Fruit fly (Drosophila melanogaster): ENCODE data around the gene Usp47.

Gene Usp47

dm6 chr3L:5793967-5794366, 41.2 kb downstream of the Usp47 start, which contains the start of gene Bre1:
Gene Bre1 (minus strand): TSS chr3L:5794192.
- TF ChIP-seq bab1 (GFP tag; optimal IDR thresholded peaks at IDR 0.05) (peak; percentile 24), CG14711 (tag; optimal IDR thresholded peaks at IDR 0.05) (peak; percentile 4), CG5204 (GFP tag; optimal IDR thresholded peaks at IDR 0.05) (no peak)

dm6 chr3L:5796493-5796998, 43.8 kb downstream of the Usp47 start, which contains the start of gene Tektin-C:
Gene Tektin-C (minus strand): TSS chr3L:5796543.
- no peak for TF ChIP-seq Crg-1 (GFP tag; optimal IDR thresholded peaks at IDR 0.05)
- no peak for TF ChIP-seq tj (GFP tag; optimal IDR thresholded peaks at IDR 0.05)
- no peak for TF ChIP-seq pad (GFP tag; optimal IDR thresholded peaks at IDR 0.05)
- TF ChIP-seq CG7045 (GFP tag; optimal IDR thresholded peaks at IDR 0.05): no peak
- TF ChIP-seq CG33017 (tag; optimal IDR thresholded peaks at IDR 0.05): no peak
- TF ChIP-seq Hr96 (GFP tag; optimal IDR thresholded peaks at IDR 0.05): no peak
- no peak for TF ChIP-seq CG1620 (GFP tag; optimal IDR thresholded peaks at IDR 0.05)
- no peak for TF ChIP-seq toe (GFP tag; optimal IDR thresholded peaks at IDR 0.05)
- TF ChIP-seq Mnt (GFP tag; optimal IDR thresholded peaks at IDR 0.05): no peak
- TF ChIP-seq Clk (GFP tag; optimal IDR thresholded peaks at IDR 0.05): no peak
- no peak for TF ChIP-seq kay (GFP tag; ENCODE audit: borderline replicate concordance)
- TF ChIP-seq cic (GFP tag; optimal IDR thresholded peaks at IDR 0.05): no peak
- TF ChIP-seq CG11617 (GFP tag; optimal IDR thresholded peaks at IDR 0.05): no peak
- no peak for TF ChIP-seq CG7101 (tag; optimal IDR thresholded peaks at IDR 0.05)
- TF ChIP-seq CG5204 (GFP tag; optimal IDR thresholded peaks at IDR 0.05): no peak
- TF ChIP-seq CG14711 (tag; optimal IDR thresholded peaks at IDR 0.05): no peak

- TF ChIP-seq CG5204 (GFP tag; optimal IDR thresholded peaks at IDR 0.05): no peak
- TF ChIP-seq CG11617 (GFP tag; optimal IDR thresholded peaks at IDR 0.05): no peak
- no peak for TF ChIP-seq Hr96 (GFP tag; optimal IDR thresholded peaks at IDR 0.05)
- TF ChIP-seq toe (GFP tag; optimal IDR thresholded peaks at IDR 0.05): no peak
- no peak for TF ChIP-seq ovo (GFP tag; optimal IDR thresholded peaks at IDR 0.05)
- TF ChIP-seq CG1620 (GFP tag; optimal IDR thresholded peaks at IDR 0.05): no peak
Observed at dm6 chr3L:5797274-5797673, 44.5 kb downstream of the Usp47 start.

- TF ChIP-seq pad (GFP tag; optimal IDR thresholded peaks at IDR 0.05) (no peak), Clk (GFP tag; optimal IDR thresholded peaks at IDR 0.05) (no peak), CG14711 (tag; optimal IDR thresholded peaks at IDR 0.05) (no peak), CG5204 (GFP tag; optimal IDR thresholded peaks at IDR 0.05) (no peak), CG33017 (tag; optimal IDR thresholded peaks at IDR 0.05) (no peak), CG1620 (GFP tag; optimal IDR thresholded peaks at IDR 0.05) (no peak), CG7045 (GFP tag; optimal IDR thresholded peaks at IDR 0.05) (no peak), Mnt (GFP tag; optimal IDR thresholded peaks at IDR 0.05) (no peak), kay (GFP tag; ENCODE audit: borderline replicate concordance) (no peak), CG7101 (tag; optimal IDR thresholded peaks at IDR 0.05) (no peak), ovo (GFP tag; optimal IDR thresholded peaks at IDR 0.05) (no peak), toe (GFP tag; optimal IDR thresholded peaks at IDR 0.05) (no peak), CG12768 (GFP tag; optimal IDR thresholded peaks at IDR 0.05) (no peak), cnc (optimal IDR thresholded peaks at IDR 0.05) (no peak), Crg-1 (GFP tag; optimal IDR thresholded peaks at IDR 0.05) (no peak), Hr96 (GFP tag; optimal IDR thresholded peaks at IDR 0.05) (no peak), CG11617 (GFP tag; optimal IDR thresholded peaks at IDR 0.05) (no peak)
Observed at dm6 chr3L:5802063-5802531, 49.3 kb downstream of the Usp47 start.

- TF ChIP-seq CG11617 (GFP tag; optimal IDR thresholded peaks at IDR 0.05) (no peak), CG7045 (GFP tag; optimal IDR thresholded peaks at IDR 0.05) (no peak), cnc (optimal IDR thresholded peaks at IDR 0.05) (no peak), CG5204 (GFP tag; optimal IDR thresholded peaks at IDR 0.05) (no peak), pad (GFP tag; optimal IDR thresholded peaks at IDR 0.05) (no peak), CG33017 (tag; optimal IDR thresholded peaks at IDR 0.05) (no peak), CG12768 (GFP tag; optimal IDR thresholded peaks at IDR 0.05) (no peak), Crg-1 (GFP tag; optimal IDR thresholded peaks at IDR 0.05) (no peak), Mnt (GFP tag; optimal IDR thresholded peaks at IDR 0.05) (no peak)
Observed at dm6 chr3L:5802733-5803132, 50.0 kb downstream of the Usp47 start, which contains the start of gene CG42272. Gene CG42272 (plus strand): TSS chr3L:5803033.

- TF ChIP-seq cic (GFP tag; optimal IDR thresholded peaks at IDR 0.05): peak; percentile 98
- TF ChIP-seq toe (GFP tag; optimal IDR thresholded peaks at IDR 0.05): peak; percentile 31
- peak; percentile 93 for TF ChIP-seq Mnt (GFP tag; optimal IDR thresholded peaks at IDR 0.05)
- peak; percentile 67 for TF ChIP-seq CG1620 (GFP tag; optimal IDR thresholded peaks at IDR 0.05)
- TF ChIP-seq Clk (GFP tag; optimal IDR thresholded peaks at IDR 0.05): peak; percentile 69
- TF ChIP-seq Crg-1 (GFP tag; optimal IDR thresholded peaks at IDR 0.05): peak; percentile 64
- TF ChIP-seq CG33017 (tag; optimal IDR thresholded peaks at IDR 0.05): peak; percentile 14
- TF ChIP-seq ovo (GFP tag; optimal IDR thresholded peaks at IDR 0.05): peak; percentile 75
- peak; percentile 57 for TF ChIP-seq pad (GFP tag; optimal IDR thresholded peaks at IDR 0.05)
- TF ChIP-seq CG11617 (GFP tag; optimal IDR thresholded peaks at IDR 0.05): peak; percentile 53
- no peak for TF ChIP-seq cnc (optimal IDR thresholded peaks at IDR 0.05)
- peak; percentile 24 for TF ChIP-seq CG14711 (tag; optimal IDR thresholded peaks at IDR 0.05)
- peak; percentile 88 for TF ChIP-seq CG12768 (GFP tag; optimal IDR thresholded peaks at IDR 0.05)
- TF ChIP-seq CG7101 (tag; optimal IDR thresholded peaks at IDR 0.05): peak; percentile 64
- no peak for TF ChIP-seq kay (GFP tag; ENCODE audit: borderline replicate concordance)
- TF ChIP-seq CG5204 (GFP tag; optimal IDR thresholded peaks at IDR 0.05): no peak
- peak; percentile 70 for TF ChIP-seq CG7045 (GFP tag; optimal IDR thresholded peaks at IDR 0.05)
- no peak for TF ChIP-seq tj (GFP tag; optimal IDR thresholded peaks at IDR 0.05)
- TF ChIP-seq bab1 (GFP tag; optimal IDR thresholded peaks at IDR 0.05): no peak
- TF ChIP-seq Hr96 (GFP tag; optimal IDR thresholded peaks at IDR 0.05): no peak
Observed at dm6 chr3L:5807370-5808100, 54.8 kb downstream of the Usp47 start.
